Worm (Caenorhabditis elegans) whole organism, late embryonic: ENCODE data around the gene clec-137.

ENCODE experiments used
- Y22D7AL.16 ChIP-seq: sonication (generic microtip); optimal IDR thresholded peaks from 2 replicates; lab custom pipeline; 2016; ENCODE audit warnings: missing genetic modification characterization, missing compliant biosample characterization
- elt-2 ChIP-seq: sonication (generic microtip); optimal IDR thresholded peaks from 2 replicates; lab custom pipeline; 2016; ENCODE audit warnings: missing genetic modification reagents, missing genetic modification characterization, missing compliant biosample characterization
- nfya-1 ChIP-seq: sonication (generic microtip); optimal IDR thresholded peaks from 2 replicates; lab custom pipeline; 2017; ENCODE audit warnings: missing genetic modification characterization, mild to moderate bottlenecking, missing compliant biosample characterization, antibody characterized with exemption, moderate library complexity
- nhr-11 ChIP-seq: fragments of 150-350 bp; optimal IDR thresholded peaks from 2 replicates; lab custom pipeline; 2014; ENCODE audit warnings: missing biosample characterization, missing genetic modification characterization
- pag-3 ChIP-seq: sonication (generic microtip); optimal IDR thresholded peaks from 2 replicates; lab custom pipeline; 2016; ENCODE audit warnings: missing compliant biosample characterization, missing genetic modification characterization, borderline replicate concordance
- pha-4 ChIP-seq: fragments of 150-350 bp; optimal IDR thresholded peaks from 2 replicates; lab custom pipeline; 2018; ENCODE audit warnings: missing biosample characterization, missing genetic modification reagents, missing genetic modification characterization
- sox-4 ChIP-seq: sonication (generic microtip); optimal IDR thresholded peaks from 2 replicates; lab custom pipeline; 2017; ENCODE audit warnings: mild to moderate bottlenecking, missing genetic modification characterization, inconsistent platforms, missing compliant biosample characterization
- tbx-7 ChIP-seq: sonication (generic microtip); optimal IDR thresholded peaks from 2 replicates; lab custom pipeline; 2016; ENCODE audit warnings: missing genotype, missing genetic modification characterization, missing compliant biosample characterization
- unc-55 ChIP-seq: sonication (generic microtip); optimal IDR thresholded peaks from 2 replicates; lab custom pipeline; 2017; ENCODE audit warnings: missing biosample characterization, missing genetic modification reagents, missing genetic modification characterization

DNA sequence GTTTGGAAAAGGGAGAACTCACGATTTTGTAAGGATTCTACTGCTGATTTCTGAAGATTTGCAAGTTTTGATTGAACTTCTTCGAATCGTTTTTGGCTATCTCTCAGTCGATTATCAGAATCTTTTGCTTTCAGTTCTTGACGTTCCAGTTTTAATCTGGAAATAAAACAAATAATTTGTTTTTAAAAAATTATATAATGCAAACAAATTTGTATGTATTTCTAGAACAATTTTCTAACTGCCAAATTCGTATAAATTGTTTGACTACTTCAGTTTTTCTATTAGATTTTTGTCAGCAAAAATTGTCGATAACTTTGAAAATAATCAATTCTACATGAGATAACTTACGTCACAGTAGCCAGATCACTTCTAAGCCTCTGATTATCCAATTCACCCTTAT lies 13.6 kb upstream of the clec-137 start:
- TF ChIP-seq pag-3 (tag; lab: Kevin White, UChicago) (no peak), unc-55 (GFP tag; lab: Kevin White, UChicago) (no peak), tbx-7 (no peak), pha-4 (no peak), nfya-1 (no peak), Y22D7AL.16 (tag; lab: Kevin White, UChicago) (no peak), nhr-11 (tag; lab: Kevin White, UChicago) (no peak), sox-4 (tag; lab: Kevin White, UChicago) (no peak), elt-2 (no peak)
